Worm (Caenorhabditis elegans): Measurements from ENCODE around the gene Y73B6BL.47.

Gene Y73B6BL.47

ce11 chrIV:6377335-6378069, 15.7 kb downstream of the Y73B6BL.47 start (continued):
- TF ChIP-seq nhr-48 (tag; optimal IDR thresholded peaks at IDR 0.05) (no peak), ZK337.2 (GFP tag; IDR thresholded peaks at IDR 0.05) (no peak), madf-5 (GFP tag; IDR thresholded peaks at IDR 0.05) (no peak), Y5F2A.4 (GFP tag; optimal IDR thresholded peaks at IDR 0.05) (no peak), hif-1 (tag; optimal IDR thresholded peaks at IDR 0.05) (no peak), D1046.2 (GFP tag; IDR thresholded peaks at IDR 0.05) (no peak), lir-3 (tag; optimal IDR thresholded peaks at IDR 0.05) (no peak), F26F4.8 (GFP tag; conservative IDR thresholded peaks at IDR 0.05) (no peak), nhr-41 (GFP tag; IDR thresholded peaks at IDR 0.05) (no peak), skn-1 (tag; optimal IDR thresholded peaks at IDR 0.05) (no peak)

DNA sequence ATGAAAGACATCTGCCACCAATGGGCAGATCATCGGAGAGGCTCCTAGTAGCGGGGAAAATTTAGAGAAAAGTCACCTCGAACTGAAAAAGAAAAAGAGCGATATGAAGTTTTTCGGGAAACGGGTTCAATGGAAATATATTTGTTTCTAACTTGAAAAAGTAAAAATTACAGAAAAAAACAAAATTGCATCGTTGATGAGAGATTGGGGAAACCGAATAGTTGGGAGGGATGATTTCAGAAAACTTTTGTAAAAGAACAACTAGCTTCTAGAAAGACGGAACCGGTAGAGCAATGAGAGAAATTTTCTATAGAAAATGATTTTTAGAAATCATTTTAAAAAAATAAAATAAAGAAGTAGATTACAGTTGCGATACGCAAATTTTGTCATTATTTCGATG, 16.6 kb downstream of the Y73B6BL.47 start:
- TF ChIP-seq tra-1 (GFP tag; IDR thresholded peaks at IDR 0.05) (no peak), T26A8.4 (GFP tag; IDR thresholded peaks at IDR 0.05) (peak; percentile 94), lin-38 (GFP tag; IDR thresholded peaks at IDR 0.05) (0 out of 2 replicates have a peak, but pooled peaks have one; percentile 19), ZK546.5 (tag; optimal IDR thresholded peaks at IDR 0.05) (no peak), lir-3 (tag; optimal IDR thresholded peaks at IDR 0.05) (no peak), nhr-102 (tag; optimal IDR thresholded peaks at IDR 0.05) (peak; percentile 62), fkh-10 (GFP tag; optimal IDR thresholded peaks at IDR 0.05) (no peak), spr-1 (tag; optimal IDR thresholded peaks at IDR 0.05) (peak; percentile 62), dpl-1 (GFP tag; optimal IDR thresholded peaks at IDR 0.05) (peak; percentile 25)

DNA sequence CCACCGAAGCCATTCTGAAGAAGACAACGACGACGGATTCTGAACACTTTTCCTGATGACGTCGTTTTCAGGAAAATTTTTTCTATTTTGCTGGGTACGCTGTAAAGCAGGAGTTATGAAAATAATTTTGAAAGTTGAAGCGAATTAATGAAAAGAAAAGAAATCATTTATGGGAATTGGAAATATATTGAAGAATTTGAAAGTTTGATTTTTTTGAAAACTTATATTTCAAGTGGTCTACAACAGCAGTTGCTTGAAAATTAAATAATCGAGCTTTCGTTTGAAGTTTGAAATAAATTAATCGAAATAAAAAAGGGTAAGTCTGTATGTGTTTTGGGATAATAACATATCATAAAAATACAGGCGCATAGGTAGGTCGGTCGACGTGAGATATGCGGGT, 22.2 kb downstream of the Y73B6BL.47 start, which contains the start of gene shl-1:
Gene shl-1 (minus strand): TSS at position 101 of the 400 bp plus-strand sequence.
- TF ChIP-seq aha-1 (tag) = peak; percentile 79
- TF ChIP-seq zag-1 (tag; optimal IDR thresholded peaks at IDR 0.05) = no peak

ce11 chrIV:6385010-6385409, 23.2 kb downstream of the Y73B6BL.47 start:
- no peak for TF ChIP-seq hif-1 (tag; optimal IDR thresholded peaks at IDR 0.05)
- peak; percentile 13; the same call in 1 of the 2 replicates for TF ChIP-seq ctbp-1 (GFP tag; IDR thresholded peaks at IDR 0.05)
- TF ChIP-seq fkh-10 (GFP tag; optimal IDR thresholded peaks at IDR 0.05) = peak; percentile 69

DNA sequence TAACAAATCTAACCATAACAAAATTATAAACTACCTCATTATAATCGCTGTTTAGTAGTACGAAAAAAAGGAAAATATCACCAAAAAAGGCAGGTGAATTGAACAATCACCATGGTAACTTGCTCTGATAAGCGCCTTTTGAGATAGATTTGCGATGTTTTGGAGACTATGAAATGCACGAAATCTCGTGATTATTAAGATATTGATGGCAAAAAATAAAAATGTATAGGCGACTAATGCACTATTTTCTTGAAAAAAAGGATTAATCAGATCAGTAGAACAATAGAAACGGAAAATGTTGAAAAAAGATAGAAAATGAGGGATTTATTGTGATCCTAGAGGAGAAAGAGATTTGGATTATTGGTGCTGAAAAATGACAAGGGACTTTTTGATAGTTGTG, 26.8 kb downstream of the Y73B6BL.47 start:
- no peak for TF ChIP-seq unc-39 (tag; optimal IDR thresholded peaks at IDR 0.05)
- TF ChIP-seq arid-1 (GFP tag; conservative IDR thresholded peaks at IDR 0.05) = no peak
- no peak for TF ChIP-seq lin-29 (GFP tag; IDR thresholded peaks at IDR 0.05)
- TF ChIP-seq Y5F2A.4 (GFP tag; optimal IDR thresholded peaks at IDR 0.05) = no peak
- no peak for TF ChIP-seq F37D6.2 (tag; optimal IDR thresholded peaks at IDR 0.05)
- no peak for TF ChIP-seq hmg-1.1 (GFP tag; IDR thresholded peaks at IDR 0.05)

DNA sequence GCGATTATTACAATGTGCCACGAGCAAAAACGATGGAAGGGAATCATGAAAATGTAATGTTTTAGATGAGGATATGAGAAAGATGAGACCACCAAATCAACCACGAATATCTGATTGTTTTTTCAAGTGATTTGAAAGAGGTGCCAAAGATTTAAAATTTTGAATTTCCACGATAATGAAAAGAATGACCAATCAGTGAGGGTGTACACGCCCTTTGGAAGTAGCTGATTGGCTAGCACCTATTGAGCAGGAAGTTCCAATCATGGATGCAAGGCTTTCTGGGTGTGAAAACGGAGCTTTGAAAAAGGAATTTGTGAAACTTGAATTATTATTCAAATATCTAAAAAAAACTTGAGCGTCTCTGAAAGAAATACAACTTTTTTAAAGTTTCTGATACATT, 29.8 kb downstream of the Y73B6BL.47 start:
- TF ChIP-seq unc-62 (GFP tag; optimal IDR thresholded peaks at IDR 0.05 in 1 of 2) (peak in 1 of 2 experiments; percentile 15), unc-62 (tag; optimal IDR thresholded peaks at IDR 0.05) (no peak), ztf-7 (tag; optimal IDR thresholded peaks at IDR 0.05) (no peak)

DNA sequence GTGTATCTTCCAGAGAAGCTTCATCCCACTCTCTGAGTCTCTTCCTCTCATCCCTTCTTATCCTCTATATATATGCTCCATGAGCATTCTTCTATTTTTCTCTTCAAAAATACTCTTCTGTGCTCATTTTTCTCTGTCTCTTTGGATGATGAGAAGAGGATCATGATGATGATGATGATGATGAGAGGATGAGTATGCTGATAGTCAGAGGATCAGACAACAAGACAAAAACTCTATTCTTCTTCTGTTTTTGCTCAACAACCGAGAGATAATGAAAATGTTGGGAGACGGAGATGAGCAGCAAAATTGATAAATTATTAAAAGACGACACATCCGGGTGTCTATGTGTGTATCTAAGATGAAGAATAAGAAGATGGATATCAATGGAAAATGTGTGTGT, 31.6 kb downstream of the Y73B6BL.47 start:
- TF ChIP-seq lim-7 (GFP tag; IDR thresholded peaks at IDR 0.05) = no peak
- peak; percentile 74 for TF ChIP-seq nhr-11 (tag; optimal IDR thresholded peaks at IDR 0.05)
- 0 out of 2 replicates have a peak, but pooled peaks have one; percentile 20 for TF ChIP-seq ctbp-1 (GFP tag; IDR thresholded peaks at IDR 0.05)
- TF ChIP-seq aha-1 (tag) = no peak
- peak; percentile 4 for TF ChIP-seq hlh-30 (tag; optimal IDR thresholded peaks at IDR 0.05; ENCODE audit: insufficient read depth)
- TF ChIP-seq daf-16 (GFP tag; optimal IDR thresholded peaks at IDR 0.05) = peak in 1 of 2 experiments; percentile 46
- no peak for TF ChIP-seq daf-16 (tag; optimal IDR thresholded peaks at IDR 0.05)
- no peak for TF ChIP-seq T20F7.1 (GFP tag; optimal IDR thresholded peaks at IDR 0.05)
- TF ChIP-seq ztf-11 (tag; optimal IDR thresholded peaks at IDR 0.05) = no peak
- peak in 1 of 2 experiments; percentile 96 for TF ChIP-seq unc-62 (GFP tag; optimal IDR thresholded peaks at IDR 0.05 in 1 of 2)
- no peak for TF ChIP-seq unc-62 (tag; optimal IDR thresholded peaks at IDR 0.05)
